In the genomic region with DNA sequence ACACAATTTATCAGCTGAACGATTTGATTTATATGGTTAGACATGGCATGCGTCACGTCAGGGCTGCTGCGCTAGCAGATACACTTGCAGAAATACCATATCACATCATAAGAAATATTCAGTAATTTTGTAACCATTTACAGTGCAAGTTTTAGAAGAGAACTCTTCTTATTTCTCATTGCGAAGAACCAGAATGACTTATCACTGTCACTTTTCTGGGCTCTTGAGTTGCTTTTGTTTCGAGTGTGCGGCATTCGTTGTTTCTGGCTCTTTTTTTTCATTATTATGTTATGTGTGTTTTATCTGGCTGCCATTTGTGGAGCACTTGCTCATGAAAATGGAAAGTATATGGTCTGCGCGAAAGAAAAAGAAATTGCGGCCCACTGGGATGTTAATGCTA, we compare ENCODE assay signal across 2 fruit fly cellular contexts.
TF ChIP-seq lines count a peak whose summit lies in the region.

No protein-coding gene starts in this region.

TF ChIP-seq in whole organism, embryonic, 481 proteins besides CTCF, POLR2A, EP300 and RAD21 (continued from another document):
- TF ChIP-seq CG32532 (GFP tag; IDR thresholded peaks at IDR 0.05; lab: Robert Waterston, UW) = 0 out of 2 replicates have a peak, but pooled peaks have one; percentile 15
- no peak for TF ChIP-seq eyg (GFP tag; optimal IDR thresholded peaks at IDR 0.05; lab: Kevin White, UChicago)
- peak; percentile 32; the same call in 1 of the 2 replicates for TF ChIP-seq HLH3B (GFP tag; IDR thresholded peaks at IDR 0.05; lab: Robert Waterston, UW)
- 0 out of 2 replicates have a peak, but pooled peaks have one; percentile 7 for TF ChIP-seq ttk (GFP tag; IDR thresholded peaks at IDR 0.05; lab: Robert Waterston, UW)
- TF ChIP-seq CG14441 (GFP tag; IDR thresholded peaks at IDR 0.05; lab: Robert Waterston, UW) = 0 out of 2 replicates have a peak, but pooled peaks have one; percentile 38
- TF ChIP-seq unpg (GFP tag; optimal IDR thresholded peaks at IDR 0.05; lab: Kevin White, UChicago) = peak; percentile 17
- TF ChIP-seq tgo (GFP tag; IDR thresholded peaks at IDR 0.05; lab: Robert Waterston, UW) = peak; percentile 33; the same call in 1 of the 3 replicates
- TF ChIP-seq Sox102F (GFP tag; optimal IDR thresholded peaks at IDR 0.05; lab: Kevin White, UChicago) = peak; percentile 41
- peak; percentile 23; the same call in 1 of the 2 replicates for TF ChIP-seq vvl (GFP tag; IDR thresholded peaks at IDR 0.05; lab: Robert Waterston, UW)
- no peak for TF ChIP-seq Oaz (GFP tag; IDR thresholded peaks at IDR 0.05; lab: Robert Waterston, UW)
- 0 out of 3 replicates have a peak, but pooled peaks have one; percentile 33 for TF ChIP-seq ken (GFP tag; IDR thresholded peaks at IDR 0.05; lab: Robert Waterston, UW)
- TF ChIP-seq Hr51 (GFP tag; optimal IDR thresholded peaks at IDR 0.05; lab: Kevin White, UChicago) = peak in 1 of 2 experiments; percentile 16
- TF ChIP-seq seq (GFP tag; IDR thresholded peaks at IDR 0.05; lab: Robert Waterston, UW) = 0 out of 2 replicates have a peak, but pooled peaks have one; percentile 24
- 0 out of 2 replicates have a peak, but pooled peaks have one; percentile 8 for TF ChIP-seq slbo (GFP tag; IDR thresholded peaks at IDR 0.05; lab: Robert Waterston, UW)
- TF ChIP-seq Blimp-1 (GFP tag; optimal IDR thresholded peaks at IDR 0.05; lab: Kevin White, UChicago) = peak; percentile 41
- TF ChIP-seq Med (GFP tag; lab: Kevin White, UChicago) = peak; percentile 64
- no peak for TF ChIP-seq prd (optimal IDR thresholded peaks at IDR 0.05; lab: Kevin White, UChicago)
- TF ChIP-seq prd (GFP tag; IDR thresholded peaks at IDR 0.05; lab: Robert Waterston, UW) = peak; percentile 25; the same call in 1 of the 3 replicates
- peak; percentile 16 for TF ChIP-seq Xbp1 (GFP tag; optimal IDR thresholded peaks at IDR 0.05; lab: Kevin White, UChicago)
- TF ChIP-seq Bteb2 (GFP tag; optimal IDR thresholded peaks at IDR 0.05; lab: Kevin White, UChicago) = no peak
- peak; percentile 60 for TF ChIP-seq dysf (GFP tag; IDR thresholded peaks at IDR 0.05; lab: Robert Waterston, UW)
- TF ChIP-seq CG14667 (GFP tag; IDR thresholded peaks at IDR 0.05; lab: Robert Waterston, UW) = peak; percentile 39
- no peak for TF ChIP-seq Mes4 (GFP tag; optimal IDR thresholded peaks at IDR 0.05; lab: Kevin White, UChicago)
- 0 out of 3 replicates have a peak, but pooled peaks have one; percentile 13 for TF ChIP-seq CG11695 (GFP tag; IDR thresholded peaks at IDR 0.05; lab: Robert Waterston, UW)
- peak; percentile 6 for TF ChIP-seq CG15269 (tag; optimal IDR thresholded peaks at IDR 0.05; lab: Kevin White, UChicago)
- no peak for TF ChIP-seq CG6813 (GFP tag; optimal IDR thresholded peaks at IDR 0.05; lab: Kevin White, UChicago)
- TF ChIP-seq CG11398 (GFP tag; optimal IDR thresholded peaks at IDR 0.05; lab: Kevin White, UChicago) = no peak
- no peak for TF ChIP-seq Hr3 (GFP tag; optimal IDR thresholded peaks at IDR 0.05; lab: Kevin White, UChicago)
- TF ChIP-seq CG11456 (GFP tag; IDR thresholded peaks at IDR 0.05; lab: Robert Waterston, UW) = 0 out of 3 replicates have a peak, but pooled peaks have one; percentile 30
- TF ChIP-seq pan (optimal IDR thresholded peaks at IDR 0.05; lab: Kevin White, UChicago) = no peak
- peak in 1 of 2 experiments; percentile 20 for TF ChIP-seq pan (GFP tag; optimal IDR thresholded peaks at IDR 0.05 in 1 of 2, IDR thresholded peaks at IDR 0.05 in 1 of 2)
- TF ChIP-seq Sin3A (optimal IDR thresholded peaks at IDR 0.05; lab: Kevin White, UChicago) = no peak
- TF ChIP-seq Drgx (GFP tag; IDR thresholded peaks at IDR 0.05; lab: Robert Waterston, UW) = peak; percentile 77
- no peak for TF ChIP-seq onecut (GFP tag; IDR thresholded peaks at IDR 0.05; lab: Robert Waterston, UW)
- TF ChIP-seq Ptx1 (GFP tag; IDR thresholded peaks at IDR 0.05; lab: Robert Waterston, UW) = peak; percentile 22; the same call in 1 of the 2 replicates

TF ChIP-seq in whole organism, prepupa, 60 proteins besides CTCF, POLR2A, EP300 and RAD21 (continued from another document):
- peak; percentile 60 for TF ChIP-seq Eip78C (GFP tag; lab: Kevin White, UChicago)
- no peak for TF ChIP-seq lz (GFP tag; optimal IDR thresholded peaks at IDR 0.05; lab: Kevin White, UChicago)
- TF ChIP-seq CG15336 (GFP tag; IDR thresholded peaks at IDR 0.05; lab: Robert Waterston, UW) = peak; percentile 87
- TF ChIP-seq Lpt (GFP tag; optimal IDR thresholded peaks at IDR 0.05; lab: Kevin White, UChicago) = peak; percentile 39
- TF ChIP-seq acj6 (GFP tag; optimal IDR thresholded peaks at IDR 0.05; lab: Kevin White, UChicago) = peak; percentile 44
- no peak for TF ChIP-seq CG1621 (tag; optimal IDR thresholded peaks at IDR 0.05; lab: Kevin White, UChicago)
- TF ChIP-seq OdsH (GFP tag; optimal IDR thresholded peaks at IDR 0.05; lab: Kevin White, UChicago) = peak; percentile 37
- peak; percentile 89 for TF ChIP-seq Hr4 (GFP tag; optimal IDR thresholded peaks at IDR 0.05; lab: Kevin White, UChicago)
